Fruit fly (Drosophila melanogaster): ENCODE results near the gene CG6195.

CG6195 gene

dm6 chr3R:19648289-19648916 lies at the start of gene CG6195, which contains the start of gene CG31220:
TSS of gene CG6195 (minus strand) at chr3R:19648410.
TSS of gene CG31220 (plus strand) at chr3R:19648487.
- TF ChIP-seq CG8478 (optimal IDR thresholded peaks at IDR 0.05) (no peak), CTCF (optimal IDR thresholded peaks at IDR 0.05) (peak; percentile 86 to 87)

- TF ChIP-seq CTCF (optimal IDR thresholded peaks at IDR 0.05), result no peak
- no peak for TF ChIP-seq CG8478 (optimal IDR thresholded peaks at IDR 0.05)
These were observed 34.2 kb upstream of the CG6195 start for dm6 chr3R:19682424-19682823.

dm6 chr3R:19679832-19680231 lies 31.6 kb upstream of the CG6195 start:
- TF ChIP-seq CTCF (optimal IDR thresholded peaks at IDR 0.05) (peak in 1 of 2 experiments; percentile 27), CG8478 (optimal IDR thresholded peaks at IDR 0.05) (no peak)

- TF ChIP-seq CTCF (optimal IDR thresholded peaks at IDR 0.05), result no peak
- no peak for TF ChIP-seq CG8478 (optimal IDR thresholded peaks at IDR 0.05)
These were observed 24.7 kb upstream of the CG6195 start for dm6 chr3R:19672905-19673304.

- TF ChIP-seq CTCF (optimal IDR thresholded peaks at IDR 0.05) (no peak), CG8478 (optimal IDR thresholded peaks at IDR 0.05) (no peak)
These were observed 23.9 kb upstream of the CG6195 start for dm6 chr3R:19672136-19672535.

dm6 chr3R:19671223-19671991 lies 23.2 kb upstream of the CG6195 start, which contains the start of gene Naam:
TSS of gene Naam (plus strand) at chr3R:19671450.
- TF ChIP-seq CTCF (optimal IDR thresholded peaks at IDR 0.05) (no peak), CG8478 (optimal IDR thresholded peaks at IDR 0.05) (no peak)

dm6 chr3R:19664713-19665112 lies 16.5 kb upstream of the CG6195 start, which contains the start of gene CG7432:
TSS of gene CG7432 (plus strand) at chr3R:19665007.
- TF ChIP-seq CTCF (optimal IDR thresholded peaks at IDR 0.05) (no peak), CG8478 (optimal IDR thresholded peaks at IDR 0.05) (no peak)

- TF ChIP-seq CG8478 (optimal IDR thresholded peaks at IDR 0.05), result no peak
- TF ChIP-seq CTCF (optimal IDR thresholded peaks at IDR 0.05), result no peak
These were observed 11.2 kb upstream of the CG6195 start, which contains the start of gene ort for dm6 chr3R:19659448-19659847. TSS of gene ort (plus strand) at chr3R:19659748.

dm6 chr3R:19657766-19658165 lies 9.6 kb upstream of the CG6195 start, which contains the start of gene CG6184:
TSS of gene CG6184 (minus strand) at chr3R:19657866.
- TF ChIP-seq CTCF (optimal IDR thresholded peaks at IDR 0.05), result no peak
- TF ChIP-seq CG8478 (optimal IDR thresholded peaks at IDR 0.05), result no peak

- TF ChIP-seq CTCF (optimal IDR thresholded peaks at IDR 0.05), result peak; percentile 57 to 73
- TF ChIP-seq CG8478 (optimal IDR thresholded peaks at IDR 0.05), result no peak
These were observed 9.0 kb upstream of the CG6195 start for dm6 chr3R:19657235-19657634.

dm6 chr3R:19656455-19656854 lies 8.2 kb upstream of the CG6195 start:
- TF ChIP-seq CTCF (optimal IDR thresholded peaks at IDR 0.05) (no peak), CG8478 (optimal IDR thresholded peaks at IDR 0.05) (no peak)

dm6 chr3R:19650718-19651117 lies 2.5 kb upstream of the CG6195 start, which contains the start of gene CG31219:
TSS of gene CG31219 (plus strand) at chr3R:19651018.
- TF ChIP-seq CTCF (optimal IDR thresholded peaks at IDR 0.05) (no peak), CG8478 (optimal IDR thresholded peaks at IDR 0.05) (no peak)

- no peak for TF ChIP-seq CTCF (optimal IDR thresholded peaks at IDR 0.05)
- no peak for TF ChIP-seq CG8478 (optimal IDR thresholded peaks at IDR 0.05)
These were observed 3.4 kb downstream of the CG6195 start, which contains the start of gene Nup58 for dm6 chr3R:19644901-19645204. TSS of gene Nup58 (plus strand) at chr3R:19645026.

dm6 chr3R:19644094-19644900 lies 3.9 kb downstream of the CG6195 start, which contains the start of gene Vha13:
TSS of gene Vha13 (minus strand) at chr3R:19644386.
- TF ChIP-seq CG8478 (optimal IDR thresholded peaks at IDR 0.05) (no peak), CTCF (optimal IDR thresholded peaks at IDR 0.05) (no peak)

dm6 chr3R:19642893-19643270 lies 5.3 kb downstream of the CG6195 start:
- TF ChIP-seq CG8478 (optimal IDR thresholded peaks at IDR 0.05) (no peak), CTCF (optimal IDR thresholded peaks at IDR 0.05) (no peak)

Measured in S2 (cell line).